Fruit fly (Drosophila melanogaster) whole organism, embryonic: ENCODE data around the gene Cow.

Experiments
- CG1024 ChIP-seq: fragments of 200-800 bp; sonication (Bioruptor generic); IDR thresholded peaks from 2 replicates; pipeline ENCODE4 v1.3.6; 2022; ENCODE audit warnings: missing biosample characterization, missing genetic modification characterization
- CG10979 ChIP-seq: fragments of 200-800 bp; sonication (Bioruptor generic); optimal IDR thresholded peaks from 2 replicates; lab custom pipeline; 2018; ENCODE audit warnings: missing biosample characterization, mild to moderate bottlenecking, missing genetic modification characterization, moderate library complexity
- CG11085 ChIP-seq: fragments of 200-800 bp; sonication (Bioruptor generic); IDR thresholded peaks from 2 replicates; pipeline ENCODE4 v1.3.6; 2022; ENCODE audit warnings: missing biosample characterization, missing genetic modification characterization
- CG1529 ChIP-seq: fragments of 200-800 bp; sonication (Bioruptor generic); optimal IDR thresholded peaks from 3 replicates; lab custom pipeline; 2018; ENCODE audit warnings: missing biosample characterization, missing genetic modification characterization
- CG15479 ChIP-seq: fragments of 200-800 bp; sonication (Bioruptor generic); optimal IDR thresholded peaks from 3 replicates; lab custom pipeline; 2019; ENCODE audit warnings: missing biosample characterization, mild to moderate bottlenecking, missing genetic modification characterization, moderate library complexity
- CG1792 ChIP-seq: fragments of 200-800 bp; sonication (Bioruptor generic); optimal IDR thresholded peaks from 2 replicates; lab custom pipeline; 2016; ENCODE audit warnings: missing biosample characterization, missing genetic modification characterization
- CG2129 ChIP-seq: fragments of 200-800 bp; sonication (Bioruptor generic); IDR thresholded peaks from 2 replicates; pipeline ENCODE4 v1.3.6; 2022; ENCODE audit warnings: missing biosample characterization, missing genetic modification characterization; ENCODE audit not compliant: partially characterized antibody
- CG32532 ChIP-seq: fragments of 200-800 bp; sonication (Bioruptor generic); IDR thresholded peaks from 2 replicates; pipeline ENCODE4 v1.3.6; 2022; ENCODE audit warnings: missing biosample characterization, missing genetic modification characterization
- CG34376 ChIP-seq: fragments of 200-800 bp; sonication (Bioruptor generic); optimal IDR thresholded peaks from 2 replicates; lab custom pipeline; 2018; ENCODE audit warnings: missing biosample characterization, mild to moderate bottlenecking, missing genetic modification characterization
- CG4707 ChIP-seq: fragments of 200-800 bp; sonication (Bioruptor generic); optimal IDR thresholded peaks from 2 replicates; lab custom pipeline; 2018; ENCODE audit warnings: missing biosample characterization, mild to moderate bottlenecking, missing genetic modification characterization, moderate library complexity
- CG6689 ChIP-seq: fragments of 200-800 bp; sonication (Bioruptor generic); IDR thresholded peaks from 2 replicates; pipeline ENCODE4 v1.3.6; 2022; ENCODE audit warnings: missing biosample characterization, missing genetic modification characterization
- CG7372 ChIP-seq: fragments of 200-800 bp; sonication (Bioruptor generic); IDR thresholded peaks from 2 replicates; pipeline ENCODE4 v1.3.6; 2022; ENCODE audit warnings: missing biosample characterization, missing genetic modification characterization
- CG7987 ChIP-seq: fragments of 200-800 bp; sonication (Bioruptor generic); optimal IDR thresholded peaks from 2 replicates; lab custom pipeline; 2018; ENCODE audit warnings: missing biosample characterization, mild to moderate bottlenecking, missing genetic modification characterization, moderate library complexity
- CG8478 ChIP-seq: fragments of >200 bp; optimal IDR thresholded peaks from 2 replicates; lab custom pipeline; 2018
- Dbx ChIP-seq: fragments of 200-800 bp; sonication (Bioruptor generic); IDR thresholded peaks from 3 replicates; pipeline ENCODE4 v1.3.6; 2022; ENCODE audit warnings: missing biosample characterization, missing genetic modification characterization
- Deaf1 ChIP-seq: fragments of 200-800 bp; optimal IDR thresholded peaks from 3 replicates; lab custom pipeline; 2019; ENCODE audit warnings: missing biosample characterization, mild to moderate bottlenecking, missing genetic modification characterization, moderate library complexity
- Dek ChIP-seq: fragments of 200-800 bp; sonication (Bioruptor generic); optimal IDR thresholded peaks from 3 replicates; lab custom pipeline; 2019; ENCODE audit warnings: missing biosample characterization, mild to moderate bottlenecking, missing genetic modification characterization, moderate library complexity
- Elba2 ChIP-seq: fragments of 200-800 bp; sonication (Bioruptor generic); optimal IDR thresholded peaks from 3 replicates; lab custom pipeline; 2016; ENCODE audit warnings: missing biosample characterization, missing genetic modification characterization
- Ets65A ChIP-seq: fragments of 200-800 bp; sonication (Bioruptor generic); peaks from one replicate; lab custom pipeline; 2016; ENCODE audit warnings: missing biosample characterization, missing genetic modification characterization
- Hey ChIP-seq: fragments of 200-800 bp; sonication (Bioruptor generic); optimal IDR thresholded peaks from 3 replicates; lab custom pipeline; 2018; ENCODE audit warnings: missing biosample characterization, mild to moderate bottlenecking, missing genetic modification characterization
- MBD-R2 ChIP-seq: fragments of 200-800 bp; sonication (Bioruptor generic); IDR thresholded peaks from 2 replicates; pipeline ENCODE4 v1.3.6; 2022; ENCODE audit warnings: missing biosample characterization, missing genetic modification characterization
- Med ChIP-seq: fragments of 200-800 bp; sonication (Bioruptor generic); peaks from one replicate; lab custom pipeline; 2016; ENCODE audit warnings: missing biosample characterization, missing genetic modification characterization, mild to moderate bottlenecking, inconsistent platforms, moderate library complexity
- Nf-YA ChIP-seq: fragments of 200-800 bp; sonication (Bioruptor generic); IDR thresholded peaks from 2 replicates; pipeline ENCODE4 v1.3.6; 2022; ENCODE audit warnings: missing biosample characterization, missing genetic modification characterization
- Nf-YC ChIP-seq: fragments of 200-800 bp; optimal IDR thresholded peaks from 3 replicates; lab custom pipeline; 2019; ENCODE audit warnings: missing biosample characterization, mild to moderate bottlenecking, missing genetic modification characterization, moderate library complexity
- Opbp ChIP-seq: fragments of 200-800 bp; sonication (Bioruptor generic); IDR thresholded peaks from 3 replicates; pipeline ENCODE4 v1.3.6; 2022; ENCODE audit warnings: missing biosample characterization, missing genetic modification characterization; ENCODE audit not compliant: partially characterized antibody
- Poxn ChIP-seq: fragments of 200-800 bp; sonication (Bioruptor generic); IDR thresholded peaks from 2 replicates; pipeline ENCODE4 v1.3.6; 2022; ENCODE audit warnings: missing biosample characterization, missing genetic modification characterization
- Rfx ChIP-seq: fragments of 200-800 bp; sonication (Bioruptor generic); IDR thresholded peaks from 2 replicates; pipeline ENCODE4 v1.3.6; 2022; ENCODE audit warnings: missing biosample characterization, missing genetic modification characterization
- Sin3A ChIP-seq: fragments of >200 bp; optimal IDR thresholded peaks from 2 replicates; lab custom pipeline; 2018
- bcd ChIP-seq: fragments of 200-800 bp; sonication (Bioruptor generic); optimal IDR thresholded peaks from 2 replicates; lab custom pipeline; 2017; ENCODE audit warnings: missing biosample characterization, mild to moderate bottlenecking, missing genetic modification characterization
- cwo ChIP-seq: fragments of 200-800 bp; sonication (Bioruptor generic); optimal IDR thresholded peaks from 3 replicates; lab custom pipeline; 2017; ENCODE audit warnings: missing biosample characterization, missing genetic modification characterization, mild to moderate bottlenecking, moderate library complexity, missing genetic modification reagents
- exex ChIP-seq: fragments of 200-800 bp; sonication (Bioruptor generic); optimal IDR thresholded peaks from 4 replicates; lab custom pipeline; 2018; ENCODE audit warnings: missing biosample characterization, mild to moderate bottlenecking, missing genetic modification characterization, moderate library complexity
- gce ChIP-seq: fragments of 200-800 bp; sonication (Bioruptor generic); IDR thresholded peaks from 3 replicates; pipeline ENCODE4 v1.3.6; 2022; ENCODE audit warnings: missing biosample characterization, missing genetic modification characterization
- grn ChIP-seq: fragments of 200-800 bp; sonication (Bioruptor generic); optimal IDR thresholded peaks from 3 replicates; lab custom pipeline; 2017; ENCODE audit warnings: missing biosample characterization, missing genetic modification characterization
- gt ChIP-seq: fragments of 200-800 bp; sonication (Bioruptor generic); IDR thresholded peaks from 2 replicates; pipeline ENCODE4 v1.3.6; 2022; ENCODE audit warnings: missing biosample characterization, missing genetic modification characterization
- knrl ChIP-seq: fragments of 200-800 bp; sonication (Bioruptor generic); IDR thresholded peaks from 3 replicates; pipeline ENCODE4 v1.3.6; 2022; ENCODE audit warnings: missing biosample characterization, missing genetic modification characterization; ENCODE audit not compliant: partially characterized antibody
- pb ChIP-seq: fragments of 200-800 bp; sonication (Bioruptor generic); optimal IDR thresholded peaks from 3 replicates; lab custom pipeline; 2016; ENCODE audit warnings: missing biosample characterization, missing genetic modification characterization
- psq ChIP-seq: fragments of 200-800 bp; sonication (Bioruptor generic); optimal IDR thresholded peaks from 2 replicates; lab custom pipeline; 2017; ENCODE audit warnings: missing biosample characterization, missing genetic modification characterization
- rib ChIP-seq: fragments of 200-800 bp; sonication (Bioruptor generic); IDR thresholded peaks from 2 replicates; pipeline ENCODE4 v1.3.6; 2022; ENCODE audit warnings: missing biosample characterization, missing genetic modification characterization
- ro ChIP-seq: fragments of 200-800 bp; sonication (Bioruptor generic); IDR thresholded peaks from 2 replicates; pipeline ENCODE4 v1.3.6; 2022; ENCODE audit warnings: missing biosample characterization, missing genetic modification characterization
- sc ChIP-seq, 3 experiments: fragments of >200 bp in 2 of 3; fragments of 200-800 bp in 1 of 3; sonication (Bioruptor generic) in 1 of 3; optimal IDR thresholded peaks; 2 replicates in 2 of 3; 3 replicates in 1 of 3; lab custom pipeline; 2017; ENCODE audit warnings: mild to moderate bottlenecking in 1 of 3, missing biosample characterization in 1 of 3, missing genetic modification characterization in 1 of 3, missing genetic modification reagents in 1 of 3
- sd ChIP-seq: fragments of 200-800 bp; sonication (Bioruptor generic); optimal IDR thresholded peaks from 3 replicates; lab custom pipeline; 2018; ENCODE audit warnings: missing biosample characterization, mild to moderate bottlenecking, missing genetic modification characterization, moderate library complexity
- sens ChIP-seq: fragments of 200-800 bp; sonication (Bioruptor generic); peaks from one replicate; lab custom pipeline; 2016; ENCODE audit warnings: missing biosample characterization, missing genetic modification characterization
- sisA ChIP-seq: fragments of 200-800 bp; sonication (Bioruptor generic); IDR thresholded peaks from 2 replicates; pipeline ENCODE4 v1.3.6; 2022; ENCODE audit warnings: missing biosample characterization, missing genetic modification characterization
- tll ChIP-seq, 2 experiments: fragments of 200-800 bp in 1 of 2; fragments of >200 bp in 1 of 2; sonication (Bioruptor generic) in 1 of 2; optimal IDR thresholded peaks; 2 replicates each; lab custom pipeline; 2017 to 2019; ENCODE audit warnings: missing biosample characterization in 2 of 2, missing genetic modification characterization in 2 of 2, mild to moderate bottlenecking in 1 of 2, moderate library complexity in 1 of 2
- trem ChIP-seq: fragments of 200-800 bp; optimal IDR thresholded peaks from 3 replicates; lab custom pipeline; 2019; ENCODE audit warnings: missing biosample characterization, mild to moderate bottlenecking, missing genetic modification characterization, moderate library complexity
- tx ChIP-seq: fragments of 200-800 bp; sonication (Bioruptor generic); optimal IDR thresholded peaks from 2 replicates; lab custom pipeline; 2016; ENCODE audit warnings: missing biosample characterization, missing genetic modification characterization
- wek ChIP-seq: fragments of 200-800 bp; sonication (Bioruptor generic); optimal IDR thresholded peaks from 3 replicates; lab custom pipeline; 2018; ENCODE audit warnings: missing biosample characterization, mild to moderate bottlenecking, missing genetic modification characterization, moderate library complexity
- z ChIP-seq: fragments of 200-800 bp; sonication (Bioruptor generic); IDR thresholded peaks from 3 replicates; pipeline ENCODE4 v1.3.6; 2022; ENCODE audit warnings: missing biosample characterization, missing genetic modification characterization

The Cow gene

dm6 chr3R:23141678-23142338 lies 29.3 kb upstream of the Cow start, which contains the start of gene hh (continued):
- no peak for TF ChIP-seq sc (optimal IDR thresholded peaks at IDR 0.05; lab: Kevin White, UChicago)
- no peak for TF ChIP-seq sc (GFP tag; optimal IDR thresholded peaks at IDR 0.05; lab: Kevin White, UChicago)
- TF ChIP-seq knrl (GFP tag; lab: Robert Waterston, UW): peak; percentile 35; the same call in 1 of the 3 replicates
- TF ChIP-seq Ets65A (GFP tag; lab: Kevin White, UChicago): no peak
- no peak for TF ChIP-seq Hey (tag; lab: Kevin White, UChicago)
- TF ChIP-seq Opbp (GFP tag; lab: Robert Waterston, UW): peak; percentile 36; the same call in 1 of the 3 replicates
- TF ChIP-seq Poxn (GFP tag; lab: Robert Waterston, UW): no peak
- TF ChIP-seq Nf-YA: no peak
- no peak for TF ChIP-seq tx (GFP tag; lab: Kevin White, UChicago)
- TF ChIP-seq Rfx (GFP tag; lab: Robert Waterston, UW): no peak
- TF ChIP-seq CG34376 (GFP tag; lab: Kevin White, UChicago): no peak
- TF ChIP-seq z (GFP tag; lab: Robert Waterston, UW): peak; percentile 91
- peak; percentile 40 for TF ChIP-seq sd
- no peak for TF ChIP-seq wek (GFP tag; lab: Kevin White, UChicago)
- no peak for TF ChIP-seq CG1024 (GFP tag; lab: Robert Waterston, UW)
- no peak for TF ChIP-seq trem (tag; lab: Kevin White, UChicago)
- no peak for TF ChIP-seq Dek (tag; lab: Kevin White, UChicago)
- peak; percentile 83 for TF ChIP-seq Elba2 (GFP tag; lab: Kevin White, UChicago)
- TF ChIP-seq pb (GFP tag; lab: Kevin White, UChicago): no peak
- peak in 1 of 2 experiments; percentile 59 for TF ChIP-seq tll (GFP tag; optimal IDR thresholded peaks at IDR 0.05; lab: Kevin White, UChicago)
- peak; percentile 93 for TF ChIP-seq CG15479 (GFP tag; lab: Kevin White, UChicago)
- TF ChIP-seq CG1529 (GFP tag; lab: Kevin White, UChicago): no peak
- peak; percentile 99 for TF ChIP-seq CG8478 (lab: Kevin White, UChicago)
- no peak for TF ChIP-seq CG10979 (tag; lab: Kevin White, UChicago)
- TF ChIP-seq CG4707 (GFP tag; lab: Kevin White, UChicago): no peak
- TF ChIP-seq CG32532: peak; percentile 9; the same call in 1 of the 2 replicates
- no peak for TF ChIP-seq gce (GFP tag; lab: Robert Waterston, UW)
- peak; percentile 51; the same call in 1 of the 2 replicates for TF ChIP-seq rib (GFP tag; lab: Robert Waterston, UW)
- peak; percentile 66 for TF ChIP-seq Med (GFP tag; lab: Kevin White, UChicago)
- TF ChIP-seq MBD-R2 (GFP tag; lab: Robert Waterston, UW): 0 out of 2 replicates have a peak, but pooled peaks have one; percentile 18

DNA sequence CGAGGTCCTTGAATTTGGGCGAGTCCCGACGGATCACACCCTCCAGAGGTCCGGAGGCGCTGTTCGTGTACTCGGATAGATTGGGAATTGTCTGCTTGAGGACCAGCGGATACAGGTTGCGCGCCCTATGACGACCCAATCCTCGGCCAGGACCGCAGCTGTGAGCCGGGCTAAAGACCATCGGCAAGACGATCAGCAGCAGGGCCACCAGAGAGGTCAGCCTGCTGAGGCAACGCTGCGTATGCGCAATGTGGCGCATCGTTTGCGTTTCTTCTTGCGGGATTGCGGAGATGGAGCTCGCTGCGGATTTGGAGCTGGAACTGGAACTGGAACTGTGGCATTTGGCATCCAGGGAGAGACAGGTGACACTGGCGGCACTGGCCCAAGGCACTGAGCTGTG lies 28.6 kb upstream of the Cow start:
- TF ChIP-seq Ets65A (GFP tag; lab: Kevin White, UChicago) (peak; percentile 79), sens (GFP tag; lab: Kevin White, UChicago) (peak; percentile 36), Sin3A (lab: Kevin White, UChicago) (no peak), gt (GFP tag; lab: Robert Waterston, UW) (no peak), CG8478 (lab: Kevin White, UChicago) (peak; percentile 38), Dbx (GFP tag; lab: Robert Waterston, UW) (0 out of 3 replicates have a peak, but pooled peaks have one; percentile 19), CG7372 (GFP tag; lab: Robert Waterston, UW) (peak; percentile 68)

DNA sequence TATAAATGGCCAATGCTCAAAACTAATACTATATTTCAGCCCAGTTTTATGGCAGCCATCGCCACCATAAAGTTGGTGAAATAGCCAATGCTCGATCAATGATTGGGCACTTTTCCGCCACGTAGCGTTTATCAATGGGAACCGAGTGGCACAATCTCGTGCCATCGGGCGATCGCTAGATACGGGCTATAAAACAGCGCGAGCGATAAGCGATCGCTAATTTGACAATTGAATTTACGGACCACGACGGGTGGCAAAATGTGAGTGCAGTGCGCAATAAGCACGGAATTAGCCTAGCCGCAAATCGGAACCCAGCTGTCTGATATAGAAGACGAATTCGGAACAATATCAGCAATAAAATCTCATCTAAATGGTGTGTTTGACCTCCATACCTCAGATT lies 27.8 kb upstream of the Cow start:
- TF ChIP-seq CG7987 (GFP tag; lab: Kevin White, UChicago) (no peak), grn (peak; percentile 85), Deaf1 (tag; lab: Kevin White, UChicago) (peak; percentile 3), CG2129 (GFP tag; lab: Robert Waterston, UW) (no peak), ro (GFP tag; lab: Robert Waterston, UW) (no peak), bcd (GFP tag; lab: Kevin White, UChicago) (no peak), CG6689 (GFP tag; lab: Robert Waterston, UW) (no peak), cwo (GFP tag; lab: Kevin White, UChicago) (no peak), psq (GFP tag; lab: Kevin White, UChicago) (no peak), CG11085 (GFP tag; lab: Robert Waterston, UW) (no peak), sisA (GFP tag; lab: Robert Waterston, UW) (no peak), exex (peak; percentile 90), Nf-YC (no peak), CG1792 (GFP tag; lab: Kevin White, UChicago) (no peak), CG34376 (GFP tag; lab: Kevin White, UChicago) (peak; percentile 41)
